Worm (Caenorhabditis elegans) whole organism, L4/young adult: Measurements from ENCODE around the gene hrpl-1.
"Not testable (repeated sequence)": the region's sequence is repeated elsewhere in the genome, so short reads cannot be mapped to it uniquely, and the experiment has no call there.

Experiments
- W03F9.2 ChIP-seq: fragments of 150-350 bp; optimal IDR thresholded peaks from 2 replicates; lab custom pipeline; 2014; ENCODE audit warnings: missing biosample characterization, missing genetic modification characterization
- dao-5 ChIP-seq: sonication (generic microtip); optimal IDR thresholded peaks from 2 replicates; lab custom pipeline; 2016; ENCODE audit warnings: missing genotype, missing genetic modification characterization, moderate library complexity, missing compliant biosample characterization
- him-1 ChIP-seq: sonication (generic microtip); optimal IDR thresholded peaks from 2 replicates; lab custom pipeline; 2016; ENCODE audit warnings: missing genotype, missing genetic modification reagents, missing genetic modification characterization, missing compliant biosample characterization

hrpl-1 gene

DNA sequence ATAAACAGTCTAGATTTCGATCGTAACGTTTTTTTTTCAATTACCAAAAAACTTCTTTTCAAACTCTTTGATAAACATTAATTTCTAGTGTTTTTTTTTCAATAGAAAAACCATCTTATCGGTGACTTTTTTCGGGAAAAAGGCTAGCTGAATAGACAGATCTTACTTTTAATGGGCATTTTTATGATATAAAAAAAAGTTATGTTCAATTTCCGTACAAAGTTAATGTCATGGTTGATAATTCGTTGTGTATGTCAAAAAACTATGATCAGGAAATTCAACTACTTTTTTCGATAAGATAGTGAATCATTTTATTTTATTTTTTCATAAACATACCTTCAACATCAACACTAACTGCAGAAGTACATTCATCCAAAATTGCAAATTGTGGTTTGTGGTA, 14.0 kb upstream of the hrpl-1 start:
- no peak for TF ChIP-seq him-1 (tag; lab: Kevin White, UChicago)
- TF ChIP-seq W03F9.2 (tag; lab: Kevin White, UChicago): no peak
- no peak for TF ChIP-seq dao-5 (tag; lab: Kevin White, UChicago)

DNA sequence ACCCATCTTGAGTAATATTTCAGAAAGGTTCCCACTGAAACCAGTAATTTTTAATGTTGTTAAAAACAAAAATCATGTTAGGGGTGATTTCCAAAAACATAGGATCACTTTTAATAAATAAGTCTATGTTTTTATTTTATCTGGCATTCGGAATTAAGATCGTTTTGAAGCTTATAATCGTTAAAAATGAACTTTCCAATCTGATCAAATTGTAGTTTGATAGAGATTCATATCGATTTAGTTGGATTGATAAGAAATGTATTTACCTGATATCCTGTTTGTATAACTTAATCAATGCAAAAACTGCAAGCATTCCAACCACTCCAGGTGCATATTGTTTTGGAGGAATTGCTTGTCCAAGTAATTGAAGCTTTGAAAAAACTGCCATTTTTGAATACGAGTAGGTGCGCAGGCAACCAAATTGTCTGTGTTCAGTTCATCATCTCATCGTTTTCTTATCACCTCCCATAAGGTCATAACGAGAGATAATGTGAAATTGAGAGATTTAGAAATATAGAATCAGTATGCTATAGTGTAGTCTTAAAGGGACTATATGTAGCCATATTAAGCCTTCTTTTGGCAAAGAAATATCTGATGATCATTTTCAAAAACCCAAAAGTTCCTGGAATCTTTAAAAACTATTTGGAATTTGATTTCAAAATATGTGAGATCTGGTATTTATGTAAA, 11.1 kb upstream of the hrpl-1 start, which contains the start of gene pmp-2:
Gene pmp-2 (minus strand): TSS at position 487 of the 687 bp plus-strand sequence.
- TF ChIP-seq him-1 (tag; lab: Kevin White, UChicago): no peak

DNA sequence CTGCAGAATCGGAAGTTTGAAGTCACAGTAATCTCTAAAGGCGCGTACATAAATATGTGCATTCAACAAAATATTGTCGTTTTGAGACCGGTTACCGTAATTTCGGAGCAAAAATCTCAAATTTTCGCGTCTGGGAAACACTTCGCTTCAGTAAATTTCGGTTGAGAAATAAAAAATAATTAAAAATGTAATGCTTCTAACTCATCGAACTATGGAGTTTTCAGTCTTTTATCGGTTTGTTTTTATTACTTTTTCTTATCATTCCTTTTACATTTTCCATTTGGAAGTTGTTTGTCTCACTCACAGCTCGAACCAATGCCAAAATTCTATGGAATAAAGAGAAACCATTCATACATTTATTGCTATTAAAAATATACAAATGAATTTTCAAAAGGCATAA, 10.3 kb upstream of the hrpl-1 start:
- TF ChIP-seq him-1 (tag; lab: Kevin White, UChicago) (peak; percentile 11), W03F9.2 (tag; lab: Kevin White, UChicago) (peak; percentile 37), dao-5 (tag; lab: Kevin White, UChicago) (no peak)

DNA sequence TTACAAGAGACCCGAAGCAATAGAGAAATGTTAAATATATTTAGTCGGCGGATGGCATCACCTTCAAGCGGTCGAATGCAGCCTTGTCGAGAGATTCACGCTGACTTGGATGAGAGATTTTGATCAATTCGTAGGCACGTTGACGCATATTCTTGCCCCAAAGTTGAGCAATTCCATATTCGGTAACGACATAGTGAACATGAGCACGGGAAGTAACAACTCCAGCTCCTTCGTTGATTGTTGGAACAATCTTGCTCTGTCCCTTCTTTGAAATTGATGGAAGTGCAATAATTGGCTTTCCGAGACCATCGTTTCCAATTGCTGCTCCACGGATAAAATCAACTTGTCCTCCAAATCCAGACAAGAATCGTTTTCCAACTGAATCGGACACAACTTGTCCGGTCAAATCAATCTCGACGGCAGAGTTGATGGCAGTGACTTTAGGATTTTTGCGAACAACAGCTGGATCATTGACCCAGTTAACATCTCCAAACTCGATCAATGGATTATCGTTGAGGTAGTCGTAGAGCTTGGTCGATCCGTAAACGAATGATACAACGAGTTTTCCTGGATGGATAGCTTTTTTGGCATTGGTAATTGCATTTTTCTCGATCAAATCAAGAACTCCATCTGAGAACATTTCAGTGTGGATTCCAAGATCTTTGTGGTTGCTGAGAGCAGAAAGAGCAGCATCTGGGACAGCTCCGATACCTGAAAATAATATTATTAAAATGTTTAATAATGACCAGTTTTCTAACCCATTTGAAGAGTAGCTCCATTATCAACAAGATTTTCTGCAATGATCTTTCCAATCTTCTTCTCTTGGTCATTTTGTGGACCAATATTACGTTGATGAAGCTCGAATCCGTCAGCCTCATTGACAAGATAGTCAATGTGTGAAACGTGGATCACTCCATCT, 9.6 kb upstream of the hrpl-1 start:
- no peak for TF ChIP-seq him-1 (tag; lab: Kevin White, UChicago)
- no peak for TF ChIP-seq W03F9.2 (tag; lab: Kevin White, UChicago)
- no peak for TF ChIP-seq dao-5 (tag; lab: Kevin White, UChicago)

DNA sequence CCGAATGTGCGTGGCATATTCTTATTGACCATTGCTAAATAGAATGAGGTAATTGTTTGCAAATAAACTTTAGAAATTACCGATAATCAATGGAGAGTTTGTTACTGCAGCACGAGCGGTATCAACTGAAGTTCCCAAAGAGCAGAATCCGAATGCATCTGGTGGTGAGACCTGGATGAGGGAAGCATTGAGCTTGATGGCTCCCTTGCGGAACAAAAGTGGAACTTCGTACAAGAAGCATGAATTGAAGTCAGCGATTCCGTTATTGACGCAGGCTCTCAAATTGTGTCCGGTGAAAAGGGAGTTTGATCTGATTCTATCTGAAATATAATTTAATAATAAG, 9.0 kb upstream of the hrpl-1 start:
- TF ChIP-seq dao-5 (tag; lab: Kevin White, UChicago): no peak
- no peak for TF ChIP-seq him-1 (tag; lab: Kevin White, UChicago)
- TF ChIP-seq W03F9.2 (tag; lab: Kevin White, UChicago): no peak

DNA sequence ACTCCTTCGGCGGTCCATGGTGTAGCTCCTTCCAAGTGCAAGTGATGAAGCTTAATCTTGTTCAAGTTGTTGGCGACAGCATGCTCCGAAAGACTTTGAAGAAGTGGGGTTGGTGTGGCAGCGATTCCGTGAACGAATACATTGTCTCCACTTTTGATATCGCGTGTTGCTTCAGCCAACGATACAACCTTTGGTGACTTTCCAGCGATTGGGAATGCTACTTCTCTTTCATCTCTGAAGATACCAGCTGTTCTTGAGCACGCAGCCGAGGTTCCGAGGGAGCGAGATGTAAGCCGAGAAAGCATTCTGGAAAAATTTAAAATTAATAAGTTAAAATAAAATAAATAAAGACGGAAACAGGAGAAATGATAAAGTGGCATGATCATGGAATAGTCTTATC, 8.4 kb upstream of the hrpl-1 start, which contains the start of gene acer-1:
Gene acer-1 (minus strand): TSS at position 306 of the 400 bp plus-strand sequence.
- TF ChIP-seq W03F9.2 (tag; lab: Kevin White, UChicago) (no peak), dao-5 (tag; lab: Kevin White, UChicago) (no peak), him-1 (tag; lab: Kevin White, UChicago) (no peak)

DNA sequence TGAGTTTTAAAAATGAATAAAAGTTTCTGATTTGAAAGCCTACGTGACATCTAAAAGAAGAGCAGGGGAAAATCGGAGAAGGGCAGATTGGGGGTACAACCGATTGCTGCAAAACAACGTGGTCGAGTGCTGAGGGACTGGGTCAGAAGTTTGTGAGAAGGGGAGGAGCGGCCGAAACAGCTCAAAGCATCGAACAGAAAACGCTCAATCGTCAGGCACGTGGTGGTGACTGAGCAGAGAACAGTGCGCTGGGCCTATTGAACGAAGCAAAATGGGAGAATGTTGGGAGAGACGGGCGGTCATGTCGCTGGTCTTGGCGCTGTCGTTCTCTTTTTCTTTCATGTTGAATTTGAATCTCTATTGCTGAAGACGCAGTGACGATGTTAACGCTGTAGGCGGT, 7.4 kb upstream of the hrpl-1 start:
- no peak for TF ChIP-seq dao-5 (tag; lab: Kevin White, UChicago)
- no peak for TF ChIP-seq W03F9.2 (tag; lab: Kevin White, UChicago)
- TF ChIP-seq him-1 (tag; lab: Kevin White, UChicago): no peak

DNA sequence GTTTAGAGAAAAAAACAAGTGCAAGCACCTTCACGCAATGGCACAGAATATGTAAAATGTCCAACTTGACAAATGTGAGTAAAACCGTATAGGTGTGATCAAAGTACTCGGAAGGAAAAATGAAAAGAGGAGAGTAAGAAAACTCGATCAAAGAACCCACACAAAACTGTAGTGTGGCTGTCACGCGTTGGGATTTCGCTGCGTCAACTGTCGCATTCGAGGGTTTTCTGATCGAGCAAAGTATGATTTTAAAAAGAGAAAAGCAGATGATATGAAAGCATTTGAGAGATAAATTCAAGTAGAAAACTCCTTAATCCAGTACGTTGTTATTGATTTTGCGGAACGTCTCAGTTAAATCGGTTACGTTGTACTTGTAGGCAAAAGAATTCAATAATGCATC, 6.7 kb upstream of the hrpl-1 start:
- TF ChIP-seq him-1 (tag; lab: Kevin White, UChicago): no peak
- TF ChIP-seq W03F9.2 (tag; lab: Kevin White, UChicago): no peak
- no peak for TF ChIP-seq dao-5 (tag; lab: Kevin White, UChicago)

DNA sequence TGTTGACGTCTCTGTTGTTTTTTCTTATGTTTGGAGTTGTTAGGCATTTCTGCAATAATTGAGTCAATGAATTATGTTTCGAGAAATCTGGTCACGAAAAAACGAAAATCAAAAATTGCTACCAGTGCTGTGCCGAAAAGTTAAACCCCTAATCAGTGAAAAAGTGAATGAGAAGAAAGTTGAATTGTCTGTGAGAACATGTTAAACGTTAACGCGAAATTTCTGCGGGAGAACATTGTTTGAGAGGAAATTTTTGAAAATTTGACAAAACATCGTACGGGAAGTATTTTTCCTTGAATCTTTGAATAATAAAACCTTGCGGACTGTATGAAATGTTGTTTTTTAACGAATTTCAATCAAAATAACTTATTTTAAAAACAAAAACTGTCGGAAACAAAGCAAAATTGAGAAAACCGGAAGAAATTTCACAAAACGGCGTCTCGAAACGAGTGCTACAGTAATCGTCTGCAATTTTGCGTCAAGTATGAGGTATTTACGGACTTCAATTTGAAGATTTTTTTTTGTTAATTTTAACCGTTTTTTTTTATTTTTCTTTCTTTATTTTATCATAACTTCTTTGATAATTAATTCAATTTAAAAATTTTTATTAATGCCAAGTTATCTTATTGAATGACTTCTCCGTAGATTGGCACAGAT, 4.8 kb upstream of the hrpl-1 start, which contains the start of gene adal-1:
Gene adal-1 (minus strand): TSS at position 51 of the 657 bp plus-strand sequence.
- TF ChIP-seq him-1 (tag; lab: Kevin White, UChicago) (no peak), W03F9.2 (tag; lab: Kevin White, UChicago) (no peak), dao-5 (tag; lab: Kevin White, UChicago) (no peak)

DNA sequence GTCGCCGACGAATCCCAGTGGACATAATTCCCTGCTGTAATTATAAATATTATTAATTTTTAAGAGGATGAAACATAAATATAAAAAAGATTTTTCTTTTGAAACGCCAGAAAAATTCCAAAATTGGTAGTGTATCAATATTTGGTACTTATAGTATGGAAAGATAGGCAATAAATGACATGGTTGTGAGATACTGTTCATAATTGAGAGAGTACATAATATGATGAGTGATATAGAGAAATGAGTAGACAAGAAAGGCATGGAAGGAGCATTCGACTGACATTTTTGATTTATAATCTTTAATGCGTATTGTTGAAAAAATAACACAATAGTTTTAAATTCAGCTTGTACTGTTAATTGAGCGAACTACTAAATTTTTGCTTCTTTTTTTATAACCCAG, 1.0 kb upstream of the hrpl-1 start, which contains the start of gene C44B7.11:
Gene C44B7.11 (minus strand): TSS at position 34 of the 400 bp plus-strand sequence.
- TF ChIP-seq him-1 (tag; lab: Kevin White, UChicago): no peak

DNA sequence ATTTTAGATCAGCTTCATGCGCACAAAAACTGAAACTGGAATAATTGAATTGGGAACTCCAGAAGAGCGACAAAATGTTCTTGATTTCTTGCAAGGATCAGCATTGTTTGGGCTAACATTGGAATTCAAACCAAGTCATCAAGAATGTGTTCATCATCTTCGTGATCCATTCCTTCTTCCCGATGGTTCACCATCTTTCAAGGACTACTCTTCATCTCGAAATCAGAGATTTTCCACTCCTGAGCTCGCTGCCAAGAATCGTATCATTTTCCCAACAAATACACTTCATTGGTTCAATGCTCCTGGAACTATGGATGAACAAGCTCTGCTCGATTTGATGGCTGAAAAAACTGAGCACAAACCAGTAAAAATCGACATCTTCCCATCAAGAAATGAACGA, 2.2 kb downstream of the hrpl-1 start:
- no peak for TF ChIP-seq dao-5 (tag; lab: Kevin White, UChicago)
- TF ChIP-seq W03F9.2 (tag; lab: Kevin White, UChicago): no peak
- no peak for TF ChIP-seq him-1 (tag; lab: Kevin White, UChicago)

DNA sequence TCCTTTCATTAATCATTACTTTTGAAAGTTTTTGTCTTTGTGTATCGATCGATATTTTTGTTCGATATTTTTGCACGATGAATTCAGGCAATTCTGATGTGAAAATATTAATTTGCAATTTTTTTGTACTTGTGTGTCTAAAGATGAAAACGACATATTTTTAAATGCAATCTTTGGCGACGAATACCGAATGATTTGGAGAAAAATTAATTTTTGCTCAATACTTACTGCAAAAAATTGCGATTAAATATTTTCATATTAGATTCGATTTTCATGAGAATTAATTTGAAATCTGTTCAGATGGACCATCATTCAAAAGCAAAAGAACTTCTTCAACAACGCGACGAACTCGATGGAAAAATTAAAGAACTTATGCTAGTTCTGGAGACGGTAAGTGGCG, 3.3 kb downstream of the hrpl-1 start, which contains the start of gene psmd-9:
Gene psmd-9 (plus strand): TSS at position 301 of the 400 bp plus-strand sequence.
- TF ChIP-seq W03F9.2 (tag; lab: Kevin White, UChicago): no peak

DNA sequence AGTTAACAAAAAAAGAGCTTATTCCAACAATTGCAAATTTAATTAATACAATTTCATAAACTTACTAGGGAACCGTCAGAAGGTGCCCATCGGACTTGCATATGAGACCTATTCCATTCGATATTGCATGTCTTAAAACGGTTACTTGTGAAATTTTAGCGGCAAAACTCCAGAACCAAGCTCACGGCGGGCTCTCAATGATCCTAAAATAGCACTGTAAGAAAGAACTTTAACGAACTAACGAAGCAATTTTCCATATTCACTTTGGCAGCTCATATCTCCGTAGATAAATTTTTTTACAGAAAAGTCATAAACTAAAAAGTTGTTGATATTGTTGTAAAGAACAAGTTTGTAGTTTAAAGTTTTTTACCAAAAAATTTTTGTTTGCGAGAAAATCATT, 9.1 kb downstream of the hrpl-1 start, which contains the start of gene B0252.3:
Gene B0252.3 (minus strand): TSS at position 101 of the 400 bp plus-strand sequence.
- TF ChIP-seq dao-5, W03F9.2, him-1 (tag; lab: Kevin White, UChicago): not testable (repeated sequence)
